Worm (Caenorhabditis elegans) whole organism, L4 larva: ENCODE measurements around the gene fipr-29.

Experiments used
- D1046.2 ChIP-seq: fragments of 200-800 bp; sonication (Bioruptor generic); IDR thresholded peaks from 2 replicates; pipeline ENCODE4 v1.3.6; 2022; ENCODE audit warnings: missing genetic modification characterization, missing compliant biosample characterization
- F37D6.2 ChIP-seq: sonication (generic microtip); optimal IDR thresholded peaks from 2 replicates; lab custom pipeline; 2016; ENCODE audit warnings: mild to moderate bottlenecking, missing genetic modification characterization, missing compliant biosample characterization
- F49E8.2 ChIP-seq: sonication (generic microtip); optimal IDR thresholded peaks from 2 replicates; lab custom pipeline; 2016; ENCODE audit warnings: missing compliant biosample characterization, mild to moderate bottlenecking, missing genetic modification characterization, borderline replicate concordance
- T20F7.1 ChIP-seq: fragments of 200-800 bp; sonication (Bioruptor generic); optimal IDR thresholded peaks from 2 replicates; lab custom pipeline; 2018; ENCODE audit warnings: mild to moderate bottlenecking, missing genetic modification characterization, missing compliant biosample characterization
- T26A8.4 ChIP-seq: fragments of 200-800 bp; sonication (Bioruptor generic); IDR thresholded peaks from 2 replicates; pipeline ENCODE4 v1.3.6; 2022; ENCODE audit warnings: missing genetic modification characterization, missing compliant biosample characterization
- Y48G9A.11 ChIP-seq: fragments of 200-800 bp; sonication (Bioruptor generic); IDR thresholded peaks from 2 replicates; pipeline ENCODE4 v1.3.6; 2022; ENCODE audit warnings: missing genetic modification reagents, missing genetic modification characterization, missing compliant biosample characterization
- ZK337.2 ChIP-seq: fragments of 200-800 bp; sonication (Bioruptor generic); IDR thresholded peaks from 2 replicates; pipeline ENCODE4 v1.3.6; 2022; ENCODE audit warnings: missing genetic modification reagents, missing genetic modification characterization, missing compliant biosample characterization
- ZK546.5 ChIP-seq, 2 experiments: sonication (generic microtip); optimal IDR thresholded peaks; 2 replicates each; lab custom pipeline; 2017; ENCODE audit warnings: missing biosample characterization in 2 of 2, missing genetic modification characterization in 2 of 2
- aly-2 ChIP-seq: sonication (generic microtip); optimal IDR thresholded peaks from 2 replicates; lab custom pipeline; 2018; ENCODE audit warnings: missing biosample characterization, missing genetic modification characterization
- ama-1 ChIP-seq: fragments of 150-350 bp; optimal IDR thresholded peaks from 2 replicates; lab custom pipeline; 2014; ENCODE audit warnings: inconsistent platforms, mixed read lengths
- arid-1 ChIP-seq: fragments of 200-800 bp; sonication (Bioruptor generic); conservative IDR thresholded peaks from 2 replicates; pipeline ENCODE4 v1.3.6; 2022; ENCODE audit warnings: missing genetic modification reagents, missing genetic modification characterization, missing compliant biosample characterization
- ceh-32 ChIP-seq: sonication (generic microtip); optimal IDR thresholded peaks from 2 replicates; lab custom pipeline; 2016; ENCODE audit warnings: mild to moderate bottlenecking, missing genetic modification characterization, missing compliant biosample characterization; ENCODE audit not compliant: poor library complexity
- ces-1 ChIP-seq: fragments of 150-350 bp; sonication (generic microtip); optimal IDR thresholded peaks from 4 replicates; lab custom pipeline; 2014; ENCODE audit warnings: missing biosample characterization, missing genetic modification reagents, missing genetic modification characterization
- cey-2 ChIP-seq: sonication (generic microtip); optimal IDR thresholded peaks from 3 replicates; lab custom pipeline; 2017; ENCODE audit warnings: missing genetic modification characterization, mild to moderate bottlenecking, missing compliant biosample characterization, antibody characterized with exemption, borderline replicate concordance; ENCODE audit not compliant: insufficient read depth
- ctbp-1 ChIP-seq: fragments of 200-800 bp; sonication (Bioruptor generic); IDR thresholded peaks from 2 replicates; pipeline ENCODE4 v1.3.6; 2022; ENCODE audit warnings: missing genetic modification reagents, missing genetic modification characterization, missing compliant biosample characterization
- daf-12 ChIP-seq: fragments of 150-350 bp; optimal IDR thresholded peaks from 2 replicates; lab custom pipeline; 2014; ENCODE audit warnings: missing biosample characterization, missing genetic modification reagents, missing genetic modification characterization
- daf-8 ChIP-seq: fragments of 200-800 bp; sonication (Bioruptor generic); IDR thresholded peaks from 2 replicates; pipeline ENCODE4 v1.3.6; 2022; ENCODE audit warnings: missing genetic modification characterization, missing compliant biosample characterization
- dmd-6 ChIP-seq: fragments of 200-800 bp; sonication (Bioruptor generic); IDR thresholded peaks from 2 replicates; pipeline ENCODE4 v1.3.6; 2022; ENCODE audit warnings: missing genetic modification reagents, missing genetic modification characterization, missing compliant biosample characterization
- dmd-8 ChIP-seq: fragments of 200-800 bp; sonication (Bioruptor generic); IDR thresholded peaks from 2 replicates; pipeline ENCODE4 v1.3.6; 2022; ENCODE audit warnings: missing genetic modification characterization, missing compliant biosample characterization
- dve-1 ChIP-seq: sonication (generic microtip); optimal IDR thresholded peaks from 2 replicates; lab custom pipeline; 2017; ENCODE audit warnings: antibody characterized with exemption, mild to moderate bottlenecking, missing genetic modification characterization, missing compliant biosample characterization; ENCODE audit not compliant: insufficient read depth
- egl-43 ChIP-seq: fragments of 200-800 bp; sonication (Bioruptor generic); IDR thresholded peaks from 2 replicates; pipeline ENCODE4 v1.3.6; 2022; ENCODE audit warnings: missing genetic modification reagents, missing genetic modification characterization, missing compliant biosample characterization
- fkh-10 ChIP-seq: fragments of 150-350 bp; optimal IDR thresholded peaks from 2 replicates; lab custom pipeline; 2014; ENCODE audit warnings: missing biosample characterization, missing genetic modification reagents, missing genetic modification characterization
- gei-8 ChIP-seq: fragments of 200-800 bp; sonication (Bioruptor generic); optimal IDR thresholded peaks from 2 replicates; lab custom pipeline; 2018; ENCODE audit warnings: mild to moderate bottlenecking, missing genetic modification characterization, missing compliant biosample characterization
- hif-1 ChIP-seq, 2 experiments: sonication (generic microtip); optimal IDR thresholded peaks; 2 replicates each; lab custom pipeline; 2016 to 2017; ENCODE audit warnings: missing compliant biosample characterization in 2 of 2, missing genetic modification characterization in 2 of 2, missing genetic modification reagents in 2 of 2, missing genotype in 2 of 2, mild to moderate bottlenecking in 1 of 2
- hlh-11 ChIP-seq: fragments of 200-800 bp; sonication (Bioruptor generic); optimal IDR thresholded peaks from 2 replicates; lab custom pipeline; 2018; ENCODE audit warnings: mild to moderate bottlenecking, missing genetic modification characterization, missing compliant biosample characterization
- jun-1 ChIP-seq: fragments of 150-350 bp; optimal IDR thresholded peaks from 2 replicates; lab custom pipeline; 2014; ENCODE audit warnings: missing biosample characterization, missing genetic modification reagents, missing genetic modification characterization
- lin-15B ChIP-seq: fragments of 150-350 bp; sonication (generic microtip); optimal IDR thresholded peaks from 3 replicates; lab custom pipeline; 2014; ENCODE audit warnings: missing biosample characterization, missing genetic modification characterization
- lin-29 ChIP-seq: fragments of 200-800 bp; sonication (Bioruptor generic); IDR thresholded peaks from 2 replicates; pipeline ENCODE4 v1.3.6; 2022; ENCODE audit warnings: missing genetic modification reagents, missing genetic modification characterization, missing compliant biosample characterization
- lin-38 ChIP-seq: fragments of 200-800 bp; sonication (Bioruptor generic); IDR thresholded peaks from 2 replicates; pipeline ENCODE4 v1.3.6; 2022; ENCODE audit warnings: missing genetic modification reagents, missing genetic modification characterization, missing compliant biosample characterization
- lir-3 ChIP-seq: sonication (generic microtip); optimal IDR thresholded peaks from 2 replicates; lab custom pipeline; 2016; ENCODE audit warnings: mild to moderate bottlenecking, missing genetic modification characterization, missing compliant biosample characterization
- madf-5 ChIP-seq, 2 experiments: fragments of 200-800 bp; sonication (Bioruptor generic); IDR thresholded peaks; 2 replicates each; pipeline ENCODE4 v1.3.6; 2022; ENCODE audit warnings: missing compliant biosample characterization in 2 of 2, missing genetic modification characterization in 2 of 2
- madf-9 ChIP-seq: fragments of 200-800 bp; sonication (Bioruptor generic); conservative IDR thresholded peaks from 2 replicates; pipeline ENCODE4 v1.3.6; 2022; ENCODE audit warnings: missing genetic modification reagents, missing genetic modification characterization, missing compliant biosample characterization
- mep-1 ChIP-seq: fragments of 150-350 bp; sonication (generic microtip); optimal IDR thresholded peaks from 3 replicates; lab custom pipeline; 2014; ENCODE audit warnings: missing biosample characterization, missing genetic modification characterization
- mxl-2 ChIP-seq: fragments of 200-800 bp; sonication (Bioruptor generic); conservative IDR thresholded peaks from 2 replicates; pipeline ENCODE4 v1.3.6; 2022; ENCODE audit warnings: missing genetic modification reagents, missing genetic modification characterization, missing compliant biosample characterization
- nhr-11 ChIP-seq: fragments of 150-350 bp; optimal IDR thresholded peaks from 2 replicates; lab custom pipeline; 2014; ENCODE audit warnings: missing biosample characterization, missing genetic modification characterization
- nhr-25 ChIP-seq: sonication (generic microtip); optimal IDR thresholded peaks from 2 replicates; lab custom pipeline; 2017; ENCODE audit warnings: missing genetic modification characterization, mild to moderate bottlenecking, missing compliant biosample characterization, antibody characterized with exemption, moderate library complexity, borderline replicate concordance; ENCODE audit not compliant: insufficient read depth
- nhr-6 ChIP-seq: fragments of 150-350 bp; optimal IDR thresholded peaks from 2 replicates; lab custom pipeline; 2014; ENCODE audit warnings: missing biosample characterization, missing genetic modification characterization
- rbr-2 ChIP-seq: sonication (generic microtip); optimal IDR thresholded peaks from 2 replicates; lab custom pipeline; 2016; ENCODE audit warnings: missing genotype, missing genetic modification characterization, missing compliant biosample characterization
- sdz-12 ChIP-seq: fragments of 200-800 bp; sonication (Bioruptor generic); optimal IDR thresholded peaks from 2 replicates; lab custom pipeline; 2018; ENCODE audit warnings: mild to moderate bottlenecking, missing genetic modification characterization, missing compliant biosample characterization
- snpc-4 ChIP-seq: fragments of 150-350 bp; optimal IDR thresholded peaks from 2 replicates; lab custom pipeline; 2014; ENCODE audit warnings: missing biosample characterization, missing genetic modification characterization
- tra-1 ChIP-seq: fragments of 200-800 bp; sonication (Bioruptor generic); IDR thresholded peaks from 2 replicates; pipeline ENCODE4 v1.3.6; 2022; ENCODE audit warnings: missing genetic modification reagents, missing genetic modification characterization, missing compliant biosample characterization
- unc-62 ChIP-seq, 3 experiments: fragments of 150-350 bp in 1 of 3; sonication (generic microtip); optimal IDR thresholded peaks in 2 of 3; peaks in 1 of 3; 1 replicate in 1 of 3; 2 replicates in 2 of 3; lab custom pipeline; 2014 to 2017; ENCODE audit warnings: missing biosample characterization in 3 of 3, missing genetic modification characterization in 3 of 3, missing genetic modification reagents in 3 of 3, missing genotype in 1 of 3
- ztf-11 ChIP-seq: fragments of 150-350 bp; optimal IDR thresholded peaks from 2 replicates; lab custom pipeline; 2014; ENCODE audit warnings: missing biosample characterization, missing genetic modification characterization
- ztf-7 ChIP-seq: fragments of 150-350 bp; optimal IDR thresholded peaks from 2 replicates; lab custom pipeline; 2014; ENCODE audit warnings: missing biosample characterization, missing genetic modification characterization

The fipr-29 gene

DNA sequence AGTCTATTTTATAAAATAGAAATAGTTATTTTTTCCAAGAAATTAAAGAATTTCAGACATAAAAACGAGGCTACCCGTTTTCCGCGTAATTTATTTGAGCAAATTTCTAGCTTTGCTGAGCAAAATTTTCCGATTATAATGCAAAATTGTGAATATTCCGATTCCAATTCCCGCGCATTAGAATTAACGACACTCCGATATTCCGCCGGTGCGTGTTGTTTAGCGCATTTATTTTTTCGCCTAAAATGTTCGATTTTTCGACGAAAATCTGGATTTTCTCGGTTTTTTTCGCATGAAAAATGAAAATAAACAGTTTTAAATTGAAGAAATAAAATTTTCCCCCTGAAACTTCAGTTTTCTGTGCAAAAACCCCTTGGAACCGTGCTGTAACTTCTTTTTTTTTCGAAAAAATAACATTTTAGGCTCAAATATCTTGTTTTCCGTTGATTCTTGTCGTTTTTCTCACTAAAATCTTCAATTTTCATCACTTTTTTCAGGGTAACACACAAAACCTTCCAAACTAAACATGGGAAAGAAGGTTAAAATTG is 9.9 kb upstream of the fipr-29 start, which contains the start of gene H06I04.3 (continued):
- TF ChIP-seq ceh-32 (no peak), daf-8 (no peak), gei-8 (GFP tag; lab: Kevin White, UChicago) (no peak), cey-2 (tag; lab: Kevin White, UChicago) (no peak), snpc-4 (tag; lab: Kevin White, UChicago) (no peak), fkh-10 (GFP tag; lab: Kevin White, UChicago) (no peak), Y48G9A.11 (GFP tag; lab: Robert Waterston, UW) (peak; percentile 88), jun-1 (tag; lab: Kevin White, UChicago) (no peak), aly-2 (tag; lab: Kevin White, UChicago) (no peak), ztf-11 (tag; lab: Kevin White, UChicago) (no peak), mxl-2 (GFP tag; lab: Robert Waterston, UW) (no peak), madf-5 (GFP tag; IDR thresholded peaks at IDR 0.05; lab: Robert Waterston, UW) (no peak), mep-1 (no peak), T20F7.1 (GFP tag; lab: Kevin White, UChicago) (peak; percentile 95)

DNA sequence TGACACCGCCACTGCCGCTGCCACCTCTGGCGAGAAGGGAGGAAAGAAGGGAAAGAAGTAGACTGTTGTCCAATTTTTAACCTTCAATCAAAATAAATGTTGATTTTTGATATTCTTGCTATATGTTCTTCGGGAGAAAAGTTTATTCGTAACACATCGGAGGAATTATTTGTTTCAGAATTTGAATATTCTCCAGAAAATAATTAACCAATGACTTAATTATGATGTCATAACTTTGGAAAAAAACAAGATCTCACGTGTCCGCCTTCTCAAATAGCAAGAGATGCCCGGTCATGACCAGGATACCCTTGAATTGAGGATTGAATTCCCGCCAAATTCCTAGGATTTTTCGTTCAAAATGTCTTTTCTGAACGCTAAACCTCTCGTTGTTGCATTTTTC is 8.9 kb upstream of the fipr-29 start:
- peak; percentile 55 for TF ChIP-seq F49E8.2 (tag; lab: Kevin White, UChicago)
- TF ChIP-seq arid-1, result peak; percentile 55; the same call in 1 of the 2 replicates
- no peak for TF ChIP-seq unc-62 (GFP tag; optimal IDR thresholded peaks at IDR 0.05 in 1 of 2; lab: Kevin White, UChicago)
- TF ChIP-seq unc-62 (tag; optimal IDR thresholded peaks at IDR 0.05; lab: Kevin White, UChicago), result no peak
- TF ChIP-seq sdz-12, result no peak
- TF ChIP-seq ama-1 (lab: Kevin White, UChicago), result peak; percentile 30
- 0 out of 2 replicates have a peak, but pooled peaks have one; percentile 22 for TF ChIP-seq tra-1 (GFP tag; lab: Robert Waterston, UW)
- TF ChIP-seq ctbp-1 (GFP tag; lab: Robert Waterston, UW), result 0 out of 2 replicates have a peak, but pooled peaks have one; percentile 34
- TF ChIP-seq lin-38, result peak; percentile 80
- no peak for TF ChIP-seq egl-43 (GFP tag; lab: Robert Waterston, UW)
- TF ChIP-seq D1046.2, result 0 out of 2 replicates have a peak, but pooled peaks have one; percentile 64
- TF ChIP-seq Y48G9A.11 (GFP tag; lab: Robert Waterston, UW), result peak; percentile 85
- 0 out of 2 replicates have a peak, but pooled peaks have one; percentile 17 for TF ChIP-seq dmd-8 (GFP tag; lab: Robert Waterston, UW)
- no peak for TF ChIP-seq lin-15B (tag; lab: Kevin White, UChicago)

DNA sequence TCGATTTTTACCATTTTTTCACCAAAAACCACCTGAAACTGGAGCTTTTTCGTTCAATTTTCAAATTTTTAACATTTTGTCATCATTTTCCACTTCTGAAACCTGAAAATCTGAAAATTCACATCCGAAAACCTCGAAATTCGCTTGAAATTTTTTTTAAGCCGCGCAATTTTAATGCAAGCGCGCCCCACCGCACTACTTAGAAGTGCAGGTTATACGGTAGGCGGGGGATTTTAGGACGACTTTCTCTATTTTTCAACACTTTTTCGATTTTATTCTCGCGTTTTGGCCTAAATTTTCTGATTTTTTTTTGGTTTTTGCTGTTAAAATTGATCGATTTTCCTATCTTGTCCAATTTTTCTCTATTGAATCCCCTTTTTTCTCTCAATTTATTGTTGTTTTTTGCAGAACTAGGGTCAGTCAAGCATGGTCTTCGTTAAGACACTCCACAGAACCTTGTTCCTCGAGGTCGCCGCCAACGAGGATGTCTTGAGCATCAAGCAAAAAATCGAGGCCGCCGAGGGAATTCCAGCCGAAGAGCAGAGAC is 7.8 kb upstream of the fipr-29 start, which contains the start of gene ubl-1:
Gene ubl-1 (plus strand): TSS at position 402 of the 547 bp plus-strand sequence.
- TF ChIP-seq nhr-6 (tag; lab: Kevin White, UChicago), result peak; percentile 94
- TF ChIP-seq rbr-2 (tag; lab: Kevin White, UChicago), result peak; percentile 72
- no peak for TF ChIP-seq F37D6.2 (tag; lab: Kevin White, UChicago)
- no peak for TF ChIP-seq lir-3 (tag; lab: Kevin White, UChicago)
- TF ChIP-seq nhr-25 (tag; lab: Kevin White, UChicago), result peak; percentile 57
- peak; percentile 90 for TF ChIP-seq dve-1 (tag; lab: Kevin White, UChicago)
- TF ChIP-seq ztf-7, result peak; percentile 38
- no peak for TF ChIP-seq ces-1 (GFP tag; lab: Kevin White, UChicago)
- TF ChIP-seq fkh-10 (GFP tag; lab: Kevin White, UChicago), result peak; percentile 90
- TF ChIP-seq madf-9 (GFP tag; lab: Robert Waterston, UW), result no peak
- TF ChIP-seq jun-1 (tag; lab: Kevin White, UChicago), result no peak
- peak; percentile 88 for TF ChIP-seq nhr-11 (tag; lab: Kevin White, UChicago)
- no peak for TF ChIP-seq lin-29
- TF ChIP-seq T20F7.1 (GFP tag; lab: Kevin White, UChicago), result peak; percentile 89
- no peak for TF ChIP-seq ztf-11 (tag; lab: Kevin White, UChicago)
- TF ChIP-seq hlh-11 (tag; lab: Kevin White, UChicago), result peak; percentile 73
- TF ChIP-seq ZK337.2, result no peak
- TF ChIP-seq hif-1 (tag; optimal IDR thresholded peaks at IDR 0.05; lab: Kevin White, UChicago), result peak in 1 of 2 experiments; percentile 70
- TF ChIP-seq T26A8.4 (GFP tag; lab: Robert Waterston, UW), result peak; percentile 70
- no peak for TF ChIP-seq tra-1 (GFP tag; lab: Robert Waterston, UW)
- TF ChIP-seq ZK546.5 (tag; optimal IDR thresholded peaks at IDR 0.05; lab: Kevin White, UChicago), result peak; percentile 85 to 94
- TF ChIP-seq sdz-12, result no peak
- TF ChIP-seq Y48G9A.11 (GFP tag; lab: Robert Waterston, UW), result peak; percentile 61; the same call in 1 of the 2 replicates
- peak; percentile 31 for TF ChIP-seq ama-1 (lab: Kevin White, UChicago)
- no peak for TF ChIP-seq daf-12 (tag; lab: Kevin White, UChicago)
- TF ChIP-seq unc-62 (GFP tag; optimal IDR thresholded peaks at IDR 0.05 in 1 of 2; lab: Kevin White, UChicago), result peak in 1 of 2 experiments; percentile 95
- no peak for TF ChIP-seq unc-62 (tag; optimal IDR thresholded peaks at IDR 0.05; lab: Kevin White, UChicago)
- peak; percentile 48 for TF ChIP-seq dmd-6
